Worm (Caenorhabditis elegans): ENCODE results near the gene fbxb-82.

fbxb-82 gene

DNA sequence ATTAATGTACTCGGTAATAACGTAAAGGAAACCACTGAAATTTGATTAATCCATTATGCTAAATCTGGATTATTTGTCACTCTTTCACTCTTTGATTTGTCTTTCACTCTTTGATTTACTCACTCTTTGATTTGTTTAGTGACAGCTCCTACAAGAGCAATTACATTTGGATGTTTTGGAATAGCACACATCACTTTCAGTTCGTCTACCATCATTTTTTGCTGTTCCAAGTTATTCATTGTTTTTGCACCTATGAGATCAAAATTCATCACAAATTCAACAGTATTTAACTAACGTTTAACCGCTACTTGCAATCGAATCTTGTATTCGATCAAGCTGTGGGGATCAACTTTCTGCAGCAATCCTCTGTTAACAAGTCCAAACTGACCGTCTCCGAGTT is 6.1 kb upstream of the fbxb-82 start:
- TF ChIP-seq rpc-1 (optimal IDR thresholded peaks at IDR 0.05) (no peak), rpc-1 (tag; optimal IDR thresholded peaks at IDR 0.05) (no peak), zfh-2 (GFP tag; conservative IDR thresholded peaks at IDR 0.05) (no peak)

DNA sequence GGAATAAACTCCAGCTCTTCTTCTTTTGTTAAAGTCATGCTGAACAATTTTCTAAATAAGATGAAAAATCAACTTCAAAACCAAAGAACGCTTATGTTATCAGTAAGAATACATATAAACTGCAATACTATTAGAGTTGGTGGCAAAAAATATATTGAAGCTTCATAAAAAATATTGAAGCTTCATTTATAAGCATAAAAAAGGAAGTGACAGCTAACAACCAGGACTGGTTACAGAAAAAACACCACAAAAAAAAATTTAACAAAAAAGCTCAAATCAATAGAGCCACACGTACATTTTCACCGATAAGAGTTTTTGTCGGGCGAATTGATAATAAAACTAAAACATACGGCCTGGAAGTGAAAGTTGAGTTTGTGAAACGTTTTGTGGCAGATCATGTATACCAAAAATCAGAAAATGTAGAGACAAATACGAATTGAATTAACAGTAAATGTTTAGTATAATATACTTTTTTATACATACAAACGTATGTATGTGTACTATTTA is 4.6 kb upstream of the fbxb-82 start, which contains the start of gene sqst-5:
TSS of gene sqst-5 (minus strand) at position 51 of the 507 bp plus-strand sequence.
- no peak for TF ChIP-seq Y67H2A.10 (GFP tag; conservative IDR thresholded peaks at IDR 0.05)
- no peak for TF ChIP-seq mcd-1 (GFP tag; IDR thresholded peaks at IDR 0.05)
- peak; percentile 69 for TF ChIP-seq nhr-80 (tag; optimal IDR thresholded peaks at IDR 0.05)

- TF ChIP-seq snpc-1.1 (tag; optimal IDR thresholded peaks at IDR 0.05; ENCODE audit: insufficient read depth): no peak
- TF ChIP-seq sptf-2 (GFP tag; optimal IDR thresholded peaks at IDR 0.05): no peak
- no peak for TF ChIP-seq nfya-1 (tag; optimal IDR thresholded peaks at IDR 0.05; ENCODE audit: borderline replicate concordance, insufficient read depth)
- TF ChIP-seq madf-6 (GFP tag; IDR thresholded peaks at IDR 0.05): no peak
- TF ChIP-seq D2030.7 (GFP tag; IDR thresholded peaks at IDR 0.05): no peak
- no peak for TF ChIP-seq nhr-80 (tag; optimal IDR thresholded peaks at IDR 0.05)
- TF ChIP-seq dpl-1 (GFP tag; optimal IDR thresholded peaks at IDR 0.05): no peak
- no peak for TF ChIP-seq ekl-4 (GFP tag; IDR thresholded peaks at IDR 0.05)
- TF ChIP-seq ztf-6 (GFP tag; IDR thresholded peaks at IDR 0.05): no peak
- TF ChIP-seq ZK185.1 (tag; optimal IDR thresholded peaks at IDR 0.05; ENCODE audit: poor library complexity, severe bottlenecking): no peak
- no peak for TF ChIP-seq B0035.1 (tag; optimal IDR thresholded peaks at IDR 0.05)
- TF ChIP-seq K12H6.12 (tag; optimal IDR thresholded peaks at IDR 0.05): no peak
- TF ChIP-seq pha-4 (tag; optimal IDR thresholded peaks at IDR 0.05): no peak
- TF ChIP-seq egl-18 (GFP tag; IDR thresholded peaks at IDR 0.05): no peak
- no peak for TF ChIP-seq ama-1 (optimal IDR thresholded peaks at IDR 0.05)
- TF ChIP-seq ama-1 (GFP tag; optimal IDR thresholded peaks at IDR 0.05): no peak
- no peak for TF ChIP-seq hmg-20 (GFP tag; IDR thresholded peaks at IDR 0.05)
- no peak for TF ChIP-seq Y53F4B.3 (GFP tag; IDR thresholded peaks at IDR 0.05)
Observed at ce11 chrIII:146369-146768, 3.3 kb upstream of the fbxb-82 start, which contains the start of gene fbxb-84. TSS of gene fbxb-84 (minus strand) at chrIII:146469.

DNA sequence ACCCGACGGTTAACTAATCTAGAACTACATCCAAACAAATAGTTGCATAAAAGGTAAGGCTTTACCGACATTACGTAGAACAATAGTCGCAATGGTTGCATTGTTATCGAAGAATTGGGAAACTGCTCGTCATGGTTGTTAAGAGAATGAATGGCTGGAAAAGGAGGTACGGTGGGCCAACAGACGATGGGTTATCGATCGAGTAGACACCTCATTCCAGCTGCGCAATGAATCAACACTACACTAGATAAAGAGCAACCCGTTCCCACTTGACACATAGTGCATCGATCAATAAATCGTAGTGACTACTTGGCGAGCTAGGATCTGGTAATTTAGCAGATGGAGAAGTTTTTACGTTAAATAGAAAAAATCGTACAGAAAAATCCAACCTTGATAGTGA is 2.1 kb upstream of the fbxb-82 start, which contains the start of the genes T17A3.12 and fbxb-83:
TSS of gene T17A3.12 (minus strand) at position 101 of the 400 bp plus-strand sequence.
TSS of gene fbxb-83 (minus strand) at position 134 of the 400 bp plus-strand sequence.
- no peak for TF ChIP-seq C17E4.6 (GFP tag; IDR thresholded peaks at IDR 0.05)
- no peak for TF ChIP-seq ama-1 (optimal IDR thresholded peaks at IDR 0.05)
- TF ChIP-seq ama-1 (GFP tag; optimal IDR thresholded peaks at IDR 0.05): no peak
- TF ChIP-seq F33H1.4 (GFP tag; IDR thresholded peaks at IDR 0.05): no peak
- TF ChIP-seq rpc-1 (optimal IDR thresholded peaks at IDR 0.05): no peak
- TF ChIP-seq rpc-1 (tag; optimal IDR thresholded peaks at IDR 0.05): no peak
- no peak for TF ChIP-seq nhr-27 (tag; optimal IDR thresholded peaks at IDR 0.05)
- TF ChIP-seq aptf-3 (GFP tag; IDR thresholded peaks at IDR 0.05): no peak
- no peak for TF ChIP-seq attf-3 (GFP tag; conservative IDR thresholded peaks at IDR 0.05)
- no peak for TF ChIP-seq nfyb-1 (GFP tag; IDR thresholded peaks at IDR 0.05)

DNA sequence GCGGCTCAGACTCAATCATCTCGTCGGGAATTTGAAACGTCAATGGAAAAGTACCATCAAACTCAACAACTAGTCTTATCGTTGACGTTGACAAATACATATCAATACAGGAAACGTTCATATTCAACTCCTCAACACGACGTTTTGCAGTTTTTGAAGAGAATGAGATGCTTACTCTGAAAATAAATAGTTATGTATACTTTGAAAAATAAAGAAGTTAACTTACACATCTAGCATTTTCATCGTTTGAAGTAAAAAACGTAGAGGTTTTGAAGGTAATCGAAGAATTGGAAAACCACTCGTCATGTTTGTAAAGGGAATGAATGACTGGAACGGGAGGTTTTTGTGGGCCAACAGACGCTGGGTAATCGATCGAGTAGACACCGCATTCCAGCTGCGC is 2.1 kb downstream of the fbxb-82 start, which contains the start of gene fbxb-81:
TSS of gene fbxb-81 (minus strand) at position 314 of the 400 bp plus-strand sequence.
- no peak for TF ChIP-seq ztf-6 (GFP tag; IDR thresholded peaks at IDR 0.05)
- TF ChIP-seq dox-1 (GFP tag; IDR thresholded peaks at IDR 0.05): no peak
- TF ChIP-seq sea-2 (GFP tag; IDR thresholded peaks at IDR 0.05): no peak
- no peak for TF ChIP-seq ceh-79 (tag; optimal IDR thresholded peaks at IDR 0.05)
- TF ChIP-seq sdz-38 (tag; optimal IDR thresholded peaks at IDR 0.05): no peak
- TF ChIP-seq F33H1.4 (GFP tag; IDR thresholded peaks at IDR 0.05): no peak
- no peak for TF ChIP-seq egl-44 (GFP tag; IDR thresholded peaks at IDR 0.05)
- no peak for TF ChIP-seq nhr-120 (GFP tag; IDR thresholded peaks at IDR 0.05)
- no peak for TF ChIP-seq ceh-100 (GFP tag; IDR thresholded peaks at IDR 0.05)
- TF ChIP-seq hmg-20 (GFP tag; IDR thresholded peaks at IDR 0.05): no peak
- TF ChIP-seq hsf-1 (GFP tag; IDR thresholded peaks at IDR 0.05): no peak
- no peak for TF ChIP-seq nhr-80 (tag; optimal IDR thresholded peaks at IDR 0.05)
- no peak for TF ChIP-seq B0019.2 (GFP tag; conservative IDR thresholded peaks at IDR 0.05)
- no peak for TF ChIP-seq atf-7 (tag; optimal IDR thresholded peaks at IDR 0.05)
- TF ChIP-seq nfya-2 (GFP tag; IDR thresholded peaks at IDR 0.05): no peak
- TF ChIP-seq attf-5 (GFP tag; optimal IDR thresholded peaks at IDR 0.05): no peak
- no peak for TF ChIP-seq sptf-2 (GFP tag; optimal IDR thresholded peaks at IDR 0.05)
- TF ChIP-seq chd-7 (tag; optimal IDR thresholded peaks at IDR 0.05): no peak
- no peak for TF ChIP-seq nhr-179 (tag; optimal IDR thresholded peaks at IDR 0.05)

Measured in whole organism, young adult.